Worm (Caenorhabditis elegans): ENCODE measurements around the gene srbc-65.
A peak's percentile ranks its signal among the peaks of the same experiment; 100 is the strongest.
"Not testable (repeated sequence)": the region's sequence is repeated elsewhere in the genome, so short reads cannot be mapped to it uniquely, and the experiment has no call there.

srbc-65 gene

DNA sequence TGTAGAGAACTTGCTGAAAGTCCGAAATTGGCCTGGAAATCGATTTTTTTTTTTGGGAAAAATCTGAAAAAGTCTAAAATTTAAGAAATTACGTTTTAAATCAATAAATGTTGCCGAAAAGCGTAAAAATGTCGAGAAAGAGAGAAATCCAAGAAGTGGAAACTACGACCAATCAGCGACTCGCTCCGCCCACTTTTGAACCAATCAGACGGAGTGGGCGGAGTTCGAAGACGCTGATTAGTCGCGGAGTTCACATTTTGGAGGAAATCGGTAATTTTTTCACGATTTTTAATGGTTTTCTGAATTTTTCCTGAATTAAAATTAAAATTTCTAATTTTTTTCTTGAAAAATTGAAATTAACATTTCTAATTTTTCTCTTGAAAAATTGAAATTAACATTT is 11.1 kb upstream of the srbc-65 start:
- no peak for TF ChIP-seq nhr-6 (tag; optimal IDR thresholded peaks at IDR 0.05)
- no peak for TF ChIP-seq unc-130 (GFP tag; optimal IDR thresholded peaks at IDR 0.05)
- TF ChIP-seq egl-27 (tag; optimal IDR thresholded peaks at IDR 0.05) = no peak
- TF ChIP-seq ceh-82 (tag; optimal IDR thresholded peaks at IDR 0.05) = no peak
- TF ChIP-seq aly-2 (tag; optimal IDR thresholded peaks at IDR 0.05) = no peak
- TF ChIP-seq T26A8.4 (GFP tag; IDR thresholded peaks at IDR 0.05) = no peak
- TF ChIP-seq nhr-77 (tag; optimal IDR thresholded peaks at IDR 0.05) = no peak
- TF ChIP-seq spr-1 (tag; optimal IDR thresholded peaks at IDR 0.05) = no peak
- TF ChIP-seq nhr-76 (tag; optimal IDR thresholded peaks at IDR 0.05) = no peak
- TF ChIP-seq D1046.2 (GFP tag; IDR thresholded peaks at IDR 0.05) = no peak
- TF ChIP-seq mep-1 (tag; optimal IDR thresholded peaks at IDR 0.05) = no peak
- no peak for TF ChIP-seq madf-5 (GFP tag; IDR thresholded peaks at IDR 0.05)
- TF ChIP-seq dve-1 (tag; optimal IDR thresholded peaks at IDR 0.05; ENCODE audit: insufficient read depth) = no peak
- TF ChIP-seq ceh-28 (tag; optimal IDR thresholded peaks at IDR 0.05) = no peak
- no peak for TF ChIP-seq nhr-10 (tag; optimal IDR thresholded peaks at IDR 0.05)
- no peak for TF ChIP-seq ceh-32 (tag; optimal IDR thresholded peaks at IDR 0.05; ENCODE audit: poor library complexity)

DNA sequence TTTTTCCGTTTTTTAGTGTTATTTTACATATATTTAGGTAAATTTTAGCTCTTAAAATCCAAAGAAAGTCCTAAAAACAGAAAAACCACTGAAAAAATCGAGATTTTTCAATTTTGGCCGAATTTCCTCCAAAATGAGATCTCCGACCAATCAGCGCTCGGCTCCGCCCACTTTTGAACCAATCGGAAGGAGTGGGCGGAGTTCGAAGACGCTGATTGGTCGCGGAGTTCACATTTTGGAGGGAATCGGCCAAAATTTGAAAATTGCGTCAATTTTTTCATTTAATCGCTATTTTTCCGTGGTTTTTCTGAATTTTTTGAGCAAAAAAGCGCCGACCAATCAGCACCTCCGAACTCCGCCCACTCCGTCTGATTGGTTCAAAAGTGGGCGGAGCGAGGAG is 10.1 kb upstream of the srbc-65 start:
- TF ChIP-seq lin-38 (GFP tag; IDR thresholded peaks at IDR 0.05) (0 out of 2 replicates have a peak, but pooled peaks have one; percentile 19), lin-1 (GFP tag; IDR thresholded peaks at IDR 0.05) (no peak), snpc-1.2 (GFP tag; IDR thresholded peaks at IDR 0.05) (no peak), unc-62 (GFP tag; optimal IDR thresholded peaks at IDR 0.05 in 1 of 2) (no peak), unc-62 (tag; optimal IDR thresholded peaks at IDR 0.05) (no peak)

DNA sequence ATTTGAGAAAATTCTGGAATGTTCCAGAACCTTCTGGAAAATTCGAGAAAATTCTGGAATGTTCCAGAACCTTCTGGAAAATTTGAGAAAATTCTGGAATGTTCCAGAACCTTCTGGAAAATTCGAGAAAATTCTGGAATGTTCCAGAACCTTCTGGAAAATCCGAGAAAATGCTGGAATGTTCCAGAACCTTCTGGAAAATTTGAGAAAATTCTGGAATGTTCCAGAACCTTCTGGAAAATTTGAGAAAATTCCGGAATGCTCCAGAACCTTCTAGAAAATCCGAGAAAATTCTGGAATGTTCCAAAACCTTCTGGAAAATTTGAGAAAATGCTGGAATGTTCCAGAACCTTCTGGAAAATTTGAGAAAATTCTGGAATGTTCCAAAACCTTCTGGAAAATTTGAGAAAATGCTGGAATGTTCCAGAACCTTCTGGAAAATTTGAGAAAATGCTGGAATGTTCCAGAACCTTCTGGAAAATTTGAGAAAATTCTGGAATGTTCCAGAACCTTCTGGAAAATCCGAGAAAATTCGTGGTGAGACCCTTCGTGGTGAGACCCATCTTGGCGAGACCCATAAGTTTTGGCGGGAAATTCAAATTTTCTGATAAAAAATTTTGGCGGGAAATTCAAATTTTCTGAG is 2.6 kb upstream of the srbc-65 start:
- TF ChIP-seq pha-4 (GFP tag; IDR thresholded peaks at IDR 0.05) = 0 out of 2 replicates have a peak, but pooled peaks have one; percentile 19
- TF ChIP-seq pha-4 (tag; optimal IDR thresholded peaks at IDR 0.05) = not testable (repeated sequence)

ce11 chrV:16552929-16553328 is 2.1 kb downstream of the srbc-65 start, which contains the start of gene Y32B12B.4:
TSS of gene Y32B12B.4 (plus strand) at chrV:16553327.
- no peak for TF ChIP-seq saeg-2 (GFP tag; IDR thresholded peaks at IDR 0.05)
- no peak for TF ChIP-seq lsy-2 (tag; optimal IDR thresholded peaks at IDR 0.05)
- TF ChIP-seq php-3 (GFP tag; IDR thresholded peaks at IDR 0.05) = no peak
- TF ChIP-seq fos-1 (tag; optimal IDR thresholded peaks at IDR 0.05) = no peak
- TF ChIP-seq nhr-48 (tag; optimal IDR thresholded peaks at IDR 0.05) = no peak
- no peak for TF ChIP-seq nhr-102 (tag; optimal IDR thresholded peaks at IDR 0.05)
- TF ChIP-seq ceh-82 (tag; optimal IDR thresholded peaks at IDR 0.05) = no peak
- no peak for TF ChIP-seq ZK546.5 (tag; optimal IDR thresholded peaks at IDR 0.05)
- TF ChIP-seq F10B5.3 (tag; optimal IDR thresholded peaks at IDR 0.05) = no peak
- TF ChIP-seq egl-27 (tag; optimal IDR thresholded peaks at IDR 0.05) = no peak
- TF ChIP-seq Y48G9A.11 (GFP tag; IDR thresholded peaks at IDR 0.05) = no peak
- no peak for TF ChIP-seq aly-2 (tag; optimal IDR thresholded peaks at IDR 0.05)
- TF ChIP-seq egl-43 (GFP tag; IDR thresholded peaks at IDR 0.05) = 0 out of 2 replicates have a peak, but pooled peaks have one; percentile 4
- TF ChIP-seq set-16 (GFP tag; IDR thresholded peaks at IDR 0.05) = 0 out of 2 replicates have a peak, but pooled peaks have one; percentile 17
- no peak for TF ChIP-seq snpc-4 (tag; optimal IDR thresholded peaks at IDR 0.05)
- 0 out of 2 replicates have a peak, but pooled peaks have one; percentile 6 for TF ChIP-seq vab-7 (GFP tag; IDR thresholded peaks at IDR 0.05)
- TF ChIP-seq mes-2 (tag; optimal IDR thresholded peaks at IDR 0.05; ENCODE audit: poor library complexity, severe bottlenecking) = peak; percentile 72
